Worm (Caenorhabditis elegans) whole organism, mixed stage, embryonic: ENCODE data around the gene wht-6.

Experiments used
- bed-3 ChIP-seq: fragments of 200-800 bp; sonication (Bioruptor generic); optimal IDR thresholded peaks from 3 replicates; lab custom pipeline; 2018; ENCODE audit warnings: mild to moderate bottlenecking, missing genetic modification characterization, moderate library complexity, missing compliant biosample characterization
- blmp-1 ChIP-seq: fragments of 150-350 bp; optimal IDR thresholded peaks from 2 replicates; lab custom pipeline; 2014; ENCODE audit warnings: missing biosample characterization, missing genetic modification characterization
- ceh-39 ChIP-seq: fragments of 150-350 bp; optimal IDR thresholded peaks from 2 replicates; lab custom pipeline; 2014; ENCODE audit warnings: missing biosample characterization, missing genetic modification characterization
- ceh-43 ChIP-seq: fragments of 200-800 bp; sonication (Bioruptor generic); optimal IDR thresholded peaks from 2 replicates; lab custom pipeline; 2018; ENCODE audit warnings: mild to moderate bottlenecking, missing genetic modification characterization, moderate library complexity, missing compliant biosample characterization
- ceh-83 ChIP-seq: fragments of 200-800 bp; sonication (Bioruptor generic); optimal IDR thresholded peaks from 2 replicates; lab custom pipeline; 2018; ENCODE audit warnings: mild to moderate bottlenecking, missing genetic modification characterization, missing compliant biosample characterization
- cnd-1 ChIP-seq: fragments of 200-800 bp; sonication (Bioruptor generic); optimal IDR thresholded peaks from 2 replicates; lab custom pipeline; 2018; ENCODE audit warnings: mild to moderate bottlenecking, missing genetic modification characterization, missing compliant biosample characterization
- drap-1 ChIP-seq: fragments of 200-800 bp; sonication (Bioruptor generic); optimal IDR thresholded peaks from 3 replicates; lab custom pipeline; 2018; ENCODE audit warnings: mild to moderate bottlenecking, missing genetic modification characterization, missing compliant biosample characterization
- elt-1 ChIP-seq: sonication (generic microtip); optimal IDR thresholded peaks from 2 replicates; lab custom pipeline; 2017; ENCODE audit warnings: missing genetic modification characterization, mild to moderate bottlenecking, missing compliant biosample characterization, antibody characterized with exemption, moderate library complexity, borderline replicate concordance; ENCODE audit not compliant: insufficient read depth
- elt-3 ChIP-seq: fragments of 150-350 bp; optimal IDR thresholded peaks from 2 replicates; lab custom pipeline; 2014; ENCODE audit warnings: missing biosample characterization, missing genetic modification characterization
- flh-1 ChIP-seq: fragments of 200-800 bp; sonication (Bioruptor generic); optimal IDR thresholded peaks from 2 replicates; lab custom pipeline; 2018; ENCODE audit warnings: mild to moderate bottlenecking, missing genetic modification characterization, moderate library complexity, missing compliant biosample characterization
- ham-2 ChIP-seq: fragments of 200-800 bp; sonication (Bioruptor generic); optimal IDR thresholded peaks from 2 replicates; lab custom pipeline; 2018; ENCODE audit warnings: mild to moderate bottlenecking, missing genetic modification characterization, missing compliant biosample characterization
- hlh-1 ChIP-seq: fragments of 150-350 bp; optimal IDR thresholded peaks from 2 replicates; lab custom pipeline; 2014; ENCODE audit warnings: missing biosample characterization, missing genetic modification reagents, missing genetic modification characterization
- lin-13 ChIP-seq: fragments of 150-350 bp; optimal IDR thresholded peaks from 2 replicates; lab custom pipeline; 2014; ENCODE audit warnings: missing biosample characterization, missing genetic modification characterization
- lin-32 ChIP-seq: fragments of 200-800 bp; sonication (Bioruptor generic); optimal IDR thresholded peaks from 2 replicates; lab custom pipeline; 2018; ENCODE audit warnings: mild to moderate bottlenecking, missing genetic modification characterization, missing compliant biosample characterization
- lsy-2 ChIP-seq: fragments of 150-350 bp; optimal IDR thresholded peaks from 2 replicates; lab custom pipeline; 2014; ENCODE audit warnings: missing biosample characterization, missing genetic modification characterization
- mab-5 ChIP-seq: fragments of 150-350 bp; optimal IDR thresholded peaks from 2 replicates; lab custom pipeline; 2014; ENCODE audit warnings: missing biosample characterization, missing genetic modification characterization
- mep-1 ChIP-seq: fragments of 150-350 bp; optimal IDR thresholded peaks from 2 replicates; lab custom pipeline; 2017; ENCODE audit warnings: missing biosample characterization, missing genetic modification reagents, missing genetic modification characterization, inconsistent platforms
- mls-2 ChIP-seq: sonication (generic microtip); optimal IDR thresholded peaks from 2 replicates; lab custom pipeline; 2016; ENCODE audit warnings: mild to moderate bottlenecking, missing genetic modification characterization, moderate library complexity, missing compliant biosample characterization
- nhr-12 ChIP-seq: fragments of 150-350 bp; optimal IDR thresholded peaks from 2 replicates; lab custom pipeline; 2014; ENCODE audit warnings: missing biosample characterization, missing genetic modification characterization
- nhr-2 ChIP-seq: fragments of 150-350 bp; optimal IDR thresholded peaks from 2 replicates; lab custom pipeline; 2014; ENCODE audit warnings: missing biosample characterization, missing genetic modification characterization
- nhr-237 ChIP-seq: fragments of 150-350 bp; optimal IDR thresholded peaks from 2 replicates; lab custom pipeline; 2014; ENCODE audit warnings: missing biosample characterization, missing genetic modification characterization
- nhr-28 ChIP-seq: fragments of 150-350 bp; optimal IDR thresholded peaks from 2 replicates; lab custom pipeline; 2014; ENCODE audit warnings: missing biosample characterization, missing genetic modification characterization
- nhr-76 ChIP-seq: sonication (generic microtip); optimal IDR thresholded peaks from 2 replicates; lab custom pipeline; 2017; ENCODE audit warnings: missing biosample characterization, missing genetic modification characterization
- pha-4 ChIP-seq: fragments of 150-350 bp; optimal IDR thresholded peaks from 2 replicates; lab custom pipeline; 2018; ENCODE audit warnings: missing biosample characterization, missing genetic modification reagents, missing genetic modification characterization
- snpc-4 ChIP-seq: fragments of 150-350 bp; optimal IDR thresholded peaks from 2 replicates; lab custom pipeline; 2014; ENCODE audit warnings: missing biosample characterization, missing genetic modification characterization
- sptf-1 ChIP-seq: sonication (generic microtip); optimal IDR thresholded peaks from 2 replicates; lab custom pipeline; 2017; ENCODE audit warnings: mild to moderate bottlenecking, missing genetic modification characterization, moderate library complexity, missing compliant biosample characterization
- tbx-8 ChIP-seq: fragments of 200-800 bp; sonication (Bioruptor generic); optimal IDR thresholded peaks from 2 replicates; lab custom pipeline; 2018; ENCODE audit warnings: mild to moderate bottlenecking, missing genetic modification characterization, moderate library complexity, missing compliant biosample characterization
- unc-120 ChIP-seq: sonication (generic microtip); optimal IDR thresholded peaks from 2 replicates; lab custom pipeline; 2017; ENCODE audit warnings: missing genetic modification characterization, missing compliant biosample characterization; ENCODE audit not compliant: poor library complexity, severe bottlenecking
- unc-39 ChIP-seq: fragments of 150-350 bp; optimal IDR thresholded peaks from 2 replicates; lab custom pipeline; 2014; ENCODE audit warnings: missing biosample characterization, missing genetic modification characterization
- unc-62 ChIP-seq: fragments of 150-350 bp; optimal IDR thresholded peaks from 2 replicates; lab custom pipeline; 2014; ENCODE audit warnings: missing biosample characterization, missing genetic modification reagents, missing genetic modification characterization
- zip-8 ChIP-seq: fragments of 150-350 bp; optimal IDR thresholded peaks from 2 replicates; lab custom pipeline; 2014; ENCODE audit warnings: missing biosample characterization, missing genetic modification characterization
- ztf-11 ChIP-seq: fragments of 150-350 bp; optimal IDR thresholded peaks from 2 replicates; lab custom pipeline; 2014; ENCODE audit warnings: missing biosample characterization, missing genetic modification characterization

The wht-6 gene

ce11 chrIII:6500032-6500564 is 28.5 kb downstream of the wht-6 start, which contains the start of gene F23F12.3:
F23F12.3 (plus strand) TSS chrIII:6500514.
- no peak for TF ChIP-seq lsy-2 (tag; lab: Kevin White, UChicago)
- TF ChIP-seq cnd-1 (tag; lab: Kevin White, UChicago) = no peak
- no peak for TF ChIP-seq drap-1 (GFP tag; lab: Kevin White, UChicago)
- no peak for TF ChIP-seq ceh-39
- TF ChIP-seq unc-120 = no peak
- TF ChIP-seq ceh-43 = no peak
- TF ChIP-seq elt-1 = no peak
- no peak for TF ChIP-seq lin-13 (tag; lab: Kevin White, UChicago)
- TF ChIP-seq mep-1 (tag; lab: Kevin White, UChicago) = no peak
- no peak for TF ChIP-seq mab-5 (tag; lab: Kevin White, UChicago)
- no peak for TF ChIP-seq zip-8 (tag; lab: Kevin White, UChicago)
- TF ChIP-seq nhr-76 (tag; lab: Kevin White, UChicago) = no peak
- no peak for TF ChIP-seq pha-4 (tag; lab: Kevin White, UChicago)
- no peak for TF ChIP-seq nhr-28 (tag; lab: Kevin White, UChicago)
- TF ChIP-seq ztf-11 (tag; lab: Kevin White, UChicago) = no peak
- no peak for TF ChIP-seq lin-32 (GFP tag; lab: Kevin White, UChicago)
- TF ChIP-seq unc-62 = no peak

- TF ChIP-seq ceh-43 = no peak
- TF ChIP-seq mls-2 (tag; lab: Kevin White, UChicago) = no peak
- no peak for TF ChIP-seq nhr-76 (tag; lab: Kevin White, UChicago)
- TF ChIP-seq mep-1 (tag; lab: Kevin White, UChicago) = no peak
Measured at ce11 chrIII:6507832-6508231, 36.3 kb downstream of the wht-6 start, which contains the start of gene F23F12.12. F23F12.12 (plus strand) TSS chrIII:6508132.

- TF ChIP-seq ceh-83 (GFP tag; lab: Kevin White, UChicago) (no peak), unc-120 (no peak), hlh-1 (no peak), cnd-1 (tag; lab: Kevin White, UChicago) (no peak), flh-1 (GFP tag; lab: Kevin White, UChicago) (no peak), lin-32 (GFP tag; lab: Kevin White, UChicago) (no peak), lin-13 (tag; lab: Kevin White, UChicago) (no peak), mab-5 (tag; lab: Kevin White, UChicago) (no peak), tbx-8 (GFP tag; lab: Kevin White, UChicago) (no peak), sptf-1 (tag; lab: Kevin White, UChicago) (no peak), elt-3 (no peak)
Measured at ce11 chrIII:6508327-6508726, 36.8 kb downstream of the wht-6 start.

- TF ChIP-seq nhr-237 (tag; lab: Kevin White, UChicago) (no peak), bed-3 (GFP tag; lab: Kevin White, UChicago) (no peak), ztf-11 (tag; lab: Kevin White, UChicago) (no peak), drap-1 (GFP tag; lab: Kevin White, UChicago) (no peak), lsy-2 (tag; lab: Kevin White, UChicago) (no peak), mab-5 (tag; lab: Kevin White, UChicago) (no peak)
Measured at ce11 chrIII:6509301-6509700, 37.8 kb downstream of the wht-6 start.

ce11 chrIII:6513759-6514158 is 42.2 kb downstream of the wht-6 start:
- TF ChIP-seq zip-8 (tag; lab: Kevin White, UChicago) = peak; percentile 78

- TF ChIP-seq nhr-2 (tag; lab: Kevin White, UChicago) (no peak), hlh-1 (no peak), mab-5 (tag; lab: Kevin White, UChicago) (no peak), lin-32 (GFP tag; lab: Kevin White, UChicago) (no peak), unc-62 (no peak), pha-4 (tag; lab: Kevin White, UChicago) (no peak), nhr-12 (tag; lab: Kevin White, UChicago) (no peak), unc-39 (tag; lab: Kevin White, UChicago) (no peak), nhr-237 (tag; lab: Kevin White, UChicago) (no peak), snpc-4 (tag; lab: Kevin White, UChicago) (no peak), blmp-1 (tag; lab: Kevin White, UChicago) (no peak), ceh-39 (no peak), nhr-76 (tag; lab: Kevin White, UChicago) (no peak), drap-1 (GFP tag; lab: Kevin White, UChicago) (no peak), ham-2 (no peak), bed-3 (GFP tag; lab: Kevin White, UChicago) (no peak), nhr-28 (tag; lab: Kevin White, UChicago) (no peak), ztf-11 (tag; lab: Kevin White, UChicago) (no peak), cnd-1 (tag; lab: Kevin White, UChicago) (no peak), elt-3 (no peak)
Measured at ce11 chrIII:6514673-6515072, 43.1 kb downstream of the wht-6 start, which contains the start of gene acr-5. acr-5 (minus strand) TSS chrIII:6514773.
